Fruit fly (Drosophila melanogaster) whole organism, embryonic: ENCODE measurements around the gene CG13258.

Source experiments
- ATbp ChIP-seq: fragments of 200-800 bp; sonication (Bioruptor generic); optimal IDR thresholded peaks from 2 replicates; lab custom pipeline; 2017; ENCODE audit warnings: missing biosample characterization, mild to moderate bottlenecking, missing genetic modification characterization, missing genetic modification reagents
- Abd-B ChIP-seq: fragments of 200-800 bp; sonication (Bioruptor generic); optimal IDR thresholded peaks from 2 replicates; lab custom pipeline; 2018; ENCODE audit warnings: missing biosample characterization, mild to moderate bottlenecking, missing genetic modification characterization, moderate library complexity
- CG11247 ChIP-seq: fragments of 200-800 bp; sonication (Bioruptor generic); IDR thresholded peaks from 2 replicates; pipeline ENCODE4 v1.3.6; 2022; ENCODE audit warnings: missing biosample characterization, missing genetic modification characterization
- CG11560 ChIP-seq: fragments of 200-800 bp; sonication (Bioruptor generic); IDR thresholded peaks from 3 replicates; pipeline ENCODE4 v1.3.6; 2022; ENCODE audit warnings: missing biosample characterization, missing genetic modification characterization
- CG14860 ChIP-seq: fragments of 200-800 bp; sonication (Bioruptor generic); IDR thresholded peaks from 3 replicates; pipeline ENCODE4 v1.3.6; 2022; ENCODE audit warnings: missing biosample characterization, missing genetic modification characterization; ENCODE audit not compliant: partially characterized antibody
- CG16815 ChIP-seq: fragments of 200-800 bp; sonication (Bioruptor generic); optimal IDR thresholded peaks from 3 replicates; lab custom pipeline; 2017; ENCODE audit warnings: missing biosample characterization, mild to moderate bottlenecking, missing genetic modification characterization
- CG2678 ChIP-seq: fragments of 200-800 bp; sonication (Bioruptor generic); optimal IDR thresholded peaks from 3 replicates; lab custom pipeline; 2019; ENCODE audit warnings: missing biosample characterization, mild to moderate bottlenecking, missing genetic modification characterization, moderate library complexity
- CG6175 ChIP-seq: fragments of 200-800 bp; sonication (Bioruptor generic); IDR thresholded peaks from 3 replicates; pipeline ENCODE4 v1.3.6; 2022; ENCODE audit warnings: missing biosample characterization, missing genetic modification characterization
- CG9876 ChIP-seq: fragments of 200-800 bp; sonication (Bioruptor generic); optimal IDR thresholded peaks from 2 replicates; lab custom pipeline; 2016; ENCODE audit warnings: missing biosample characterization, missing genetic modification characterization
- YL-1 ChIP-seq: fragments of 200-800 bp; sonication (Bioruptor generic); optimal IDR thresholded peaks from 3 replicates; lab custom pipeline; 2017; ENCODE audit warnings: missing biosample characterization, mild to moderate bottlenecking, missing genetic modification characterization
- abd-A ChIP-seq: fragments of 200-800 bp; sonication (Bioruptor generic); optimal IDR thresholded peaks from 3 replicates; lab custom pipeline; 2019; ENCODE audit warnings: missing biosample characterization, mild to moderate bottlenecking, missing genetic modification characterization, moderate library complexity
- repo ChIP-seq: fragments of 200-800 bp; sonication (Bioruptor generic); optimal IDR thresholded peaks from 2 replicates; lab custom pipeline; 2016; ENCODE audit warnings: missing biosample characterization, missing genetic modification characterization
- sob ChIP-seq: fragments of 200-800 bp; sonication (Bioruptor generic); IDR thresholded peaks from 2 replicates; pipeline ENCODE4 v1.3.6; 2022; ENCODE audit warnings: missing biosample characterization, missing genetic modification characterization

DNA sequence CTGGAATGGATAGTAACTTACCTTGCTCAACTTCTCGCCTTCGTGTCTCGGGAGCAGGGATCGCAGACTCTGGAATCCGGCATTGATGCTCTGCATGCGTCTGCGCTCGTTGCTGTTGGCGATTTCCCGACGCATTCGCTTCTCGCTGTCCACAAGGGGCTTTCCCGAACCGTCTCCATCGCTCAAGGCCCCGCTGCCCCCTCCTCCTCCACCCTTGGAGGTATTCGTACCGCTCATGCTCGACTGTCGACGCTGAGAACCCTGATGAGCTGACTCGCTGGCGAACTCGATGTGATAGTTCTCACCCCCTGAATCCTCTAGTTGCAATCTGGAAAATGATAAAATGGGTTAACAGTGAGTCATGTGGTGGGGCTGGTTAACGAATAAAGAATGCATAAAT is 14.0 kb downstream of the CG13258 start:
- TF ChIP-seq YL-1 (GFP tag; lab: Kevin White, UChicago): no peak
- no peak for TF ChIP-seq CG11247 (GFP tag; lab: Robert Waterston, UW)
- no peak for TF ChIP-seq repo (GFP tag; lab: Kevin White, UChicago)
- no peak for TF ChIP-seq ATbp
- TF ChIP-seq abd-A (tag; lab: Kevin White, UChicago): no peak
- TF ChIP-seq sob (GFP tag; lab: Robert Waterston, UW): no peak
- TF ChIP-seq CG9876 (GFP tag; lab: Kevin White, UChicago): no peak
- no peak for TF ChIP-seq Abd-B (GFP tag; lab: Kevin White, UChicago)
- TF ChIP-seq CG14860 (GFP tag; lab: Robert Waterston, UW): no peak
- TF ChIP-seq CG2678 (tag; lab: Kevin White, UChicago): no peak
- no peak for TF ChIP-seq CG16815
- no peak for TF ChIP-seq CG6175
- TF ChIP-seq CG11560 (tag; lab: Robert Waterston, UW): no peak
